Worm (Caenorhabditis elegans): ENCODE data around the gene C50C3.1.
A peak's percentile ranks its signal among the peaks of the same experiment; 100 is the strongest.

Gene C50C3.1

ce11 chrIII:8163788-8164423 lies 27.9 kb upstream of the C50C3.1 start, which contains the start of gene prp-8 (continued):
- TF ChIP-seq tag-97 (GFP tag; IDR thresholded peaks at IDR 0.05) (no peak), F10B5.3 (tag; optimal IDR thresholded peaks at IDR 0.05) (no peak), php-3 (GFP tag; IDR thresholded peaks at IDR 0.05) (no peak), nhr-102 (tag; optimal IDR thresholded peaks at IDR 0.05) (peak; percentile 20), nhr-10 (tag; optimal IDR thresholded peaks at IDR 0.05) (no peak), zfp-3 (GFP tag; conservative IDR thresholded peaks at IDR 0.05) (0 out of 2 replicates have a peak, but pooled peaks have one; percentile 58), mep-1 (tag; optimal IDR thresholded peaks at IDR 0.05) (peak; percentile 90), rbr-2 (tag; optimal IDR thresholded peaks at IDR 0.05) (peak; percentile 85), ceh-82 (tag; optimal IDR thresholded peaks at IDR 0.05) (no peak), nhr-41 (GFP tag; IDR thresholded peaks at IDR 0.05) (no peak), attf-4 (tag; optimal IDR thresholded peaks at IDR 0.05) (no peak), dmd-8 (GFP tag; IDR thresholded peaks at IDR 0.05) (no peak), lin-13 (GFP tag; optimal IDR thresholded peaks at IDR 0.05) (peak; percentile 88), nhr-6 (tag; optimal IDR thresholded peaks at IDR 0.05) (peak; percentile 89), ceh-32 (tag; optimal IDR thresholded peaks at IDR 0.05; ENCODE audit: poor library complexity) (no peak), lin-39 (tag; optimal IDR thresholded peaks at IDR 0.05) (no peak), madf-5 (GFP tag; IDR thresholded peaks at IDR 0.05) (no peak), nhr-25 (tag; optimal IDR thresholded peaks at IDR 0.05; ENCODE audit: borderline replicate concordance, insufficient read depth) (peak; percentile 87), daf-8 (GFP tag; IDR thresholded peaks at IDR 0.05) (no peak), zfp-2 (tag; optimal IDR thresholded peaks at IDR 0.05) (peak; percentile 75), dve-1 (tag; optimal IDR thresholded peaks at IDR 0.05; ENCODE audit: insufficient read depth) (peak; percentile 92), unc-130 (GFP tag; optimal IDR thresholded peaks at IDR 0.05) (peak; percentile 25), zag-1 (tag; optimal IDR thresholded peaks at IDR 0.05) (no peak), F26F4.8 (GFP tag; conservative IDR thresholded peaks at IDR 0.05) (no peak), Y5F2A.4 (GFP tag; optimal IDR thresholded peaks at IDR 0.05) (no peak), madf-9 (GFP tag; conservative IDR thresholded peaks at IDR 0.05) (no peak), jun-1 (tag; optimal IDR thresholded peaks at IDR 0.05) (no peak), mdl-1 (tag; optimal IDR thresholded peaks at IDR 0.05) (no peak), tra-1 (GFP tag; IDR thresholded peaks at IDR 0.05) (0 out of 2 replicates have a peak, but pooled peaks have one; percentile 43), skn-1 (tag; optimal IDR thresholded peaks at IDR 0.05) (no peak), zip-11 (GFP tag; IDR thresholded peaks at IDR 0.05) (no peak), lin-29 (GFP tag; IDR thresholded peaks at IDR 0.05) (no peak), nhr-237 (tag; optimal IDR thresholded peaks at IDR 0.05) (no peak), sdz-12 (GFP tag; optimal IDR thresholded peaks at IDR 0.05) (no peak), T20F7.1 (GFP tag; optimal IDR thresholded peaks at IDR 0.05) (peak; percentile 99), Y105C5A.15 (GFP tag; IDR thresholded peaks at IDR 0.05) (no peak), lin-38 (GFP tag; IDR thresholded peaks at IDR 0.05) (peak; percentile 79), mxl-2 (GFP tag; conservative IDR thresholded peaks at IDR 0.05) (no peak), daf-19 (GFP tag; conservative IDR thresholded peaks at IDR 0.05) (no peak), D1046.2 (GFP tag; IDR thresholded peaks at IDR 0.05) (no peak), fkh-10 (GFP tag; optimal IDR thresholded peaks at IDR 0.05) (peak; percentile 74), Y48G9A.11 (GFP tag; IDR thresholded peaks at IDR 0.05) (peak; percentile 95), pha-4 (GFP tag; IDR thresholded peaks at IDR 0.05) (no peak), pha-4 (tag; optimal IDR thresholded peaks at IDR 0.05) (peak; percentile 94), nhr-48 (tag; optimal IDR thresholded peaks at IDR 0.05) (peak; percentile 16), lin-1 (GFP tag; IDR thresholded peaks at IDR 0.05) (0 out of 2 replicates have a peak, but pooled peaks have one; percentile 32), lir-3 (tag; optimal IDR thresholded peaks at IDR 0.05) (no peak), ztf-7 (tag; optimal IDR thresholded peaks at IDR 0.05) (no peak), set-16 (GFP tag; IDR thresholded peaks at IDR 0.05) (no peak), spr-3 (GFP tag; optimal IDR thresholded peaks at IDR 0.05) (no peak), ceh-20 (GFP tag; IDR thresholded peaks at IDR 0.05) (peak; percentile 68; the same call in 1 of the 2 replicates)
